Fruit fly (Drosophila melanogaster): Measurements from ENCODE around the gene CG31219.

Gene CG31219

dm6 chr3R:19650718-19651117 lies at the start of gene CG31219:
CG31219 (plus strand) TSS chr3R:19651018.
- TF ChIP-seq noc (tag; optimal IDR thresholded peaks at IDR 0.05), result no peak

dm6 chr3R:19602996-19603395 lies 47.8 kb upstream of the CG31219 start, which contains the start of gene CG7342:
CG7342 (plus strand) TSS chr3R:19603375.
- no peak for TF ChIP-seq noc (tag; optimal IDR thresholded peaks at IDR 0.05)

- no peak for TF ChIP-seq noc (tag; optimal IDR thresholded peaks at IDR 0.05)
These were observed 43.9 kb upstream of the CG31219 start, which contains the start of gene CG17751 for dm6 chr3R:19606954-19607353. CG17751 (plus strand) TSS chr3R:19607254.

dm6 chr3R:19609925-19610324 lies 40.9 kb upstream of the CG31219 start, which contains the start of gene CG17752:
CG17752 (plus strand) TSS chr3R:19610225.
- no peak for TF ChIP-seq noc (tag; optimal IDR thresholded peaks at IDR 0.05)

- TF ChIP-seq noc (tag; optimal IDR thresholded peaks at IDR 0.05), result peak; percentile 73
These were observed 37.8 kb upstream of the CG31219 start, which contains the start of gene CG16727 for dm6 chr3R:19612908-19613431. CG16727 (plus strand) TSS chr3R:19613381.

dm6 chr3R:19619908-19620307 lies 30.9 kb upstream of the CG31219 start:
- no peak for TF ChIP-seq noc (tag; optimal IDR thresholded peaks at IDR 0.05)

dm6 chr3R:19620953-19621352 lies 29.9 kb upstream of the CG31219 start:
- no peak for TF ChIP-seq noc (tag; optimal IDR thresholded peaks at IDR 0.05)

- peak; percentile 59 for TF ChIP-seq noc (tag; optimal IDR thresholded peaks at IDR 0.05)
These were observed 28.8 kb upstream of the CG31219 start for dm6 chr3R:19622005-19622404.

dm6 chr3R:19623606-19624005 lies 27.2 kb upstream of the CG31219 start:
- peak; percentile 6 for TF ChIP-seq noc (tag; optimal IDR thresholded peaks at IDR 0.05)

dm6 chr3R:19624482-19624881 lies 26.3 kb upstream of the CG31219 start:
- no peak for TF ChIP-seq noc (tag; optimal IDR thresholded peaks at IDR 0.05)

- TF ChIP-seq noc (tag; optimal IDR thresholded peaks at IDR 0.05), result peak; percentile 19
These were observed 25.3 kb upstream of the CG31219 start for dm6 chr3R:19625300-19626230.

- TF ChIP-seq noc (tag; optimal IDR thresholded peaks at IDR 0.05), result peak; percentile 52
These were observed 22.9 kb upstream of the CG31219 start for dm6 chr3R:19627792-19628522.

dm6 chr3R:19632685-19633116 lies 18.1 kb upstream of the CG31219 start, which contains the start of gene CG6231:
CG6231 (minus strand) TSS chr3R:19632718.
- no peak for TF ChIP-seq noc (tag; optimal IDR thresholded peaks at IDR 0.05)

- no peak for TF ChIP-seq noc (tag; optimal IDR thresholded peaks at IDR 0.05)
These were observed 16.2 kb upstream of the CG31219 start, which contains the start of gene CG34138 for dm6 chr3R:19634649-19635048. CG34138 (plus strand) TSS chr3R:19634949.

- TF ChIP-seq noc (tag; optimal IDR thresholded peaks at IDR 0.05), result no peak
These were observed 12.8 kb upstream of the CG31219 start for dm6 chr3R:19638004-19638403.

dm6 chr3R:19641058-19641457 lies 9.8 kb upstream of the CG31219 start:
- no peak for TF ChIP-seq noc (tag; optimal IDR thresholded peaks at IDR 0.05)

Data from whole organism, larva.